Worm (Caenorhabditis elegans): ENCODE results near the gene ZK616.1.

DNA sequence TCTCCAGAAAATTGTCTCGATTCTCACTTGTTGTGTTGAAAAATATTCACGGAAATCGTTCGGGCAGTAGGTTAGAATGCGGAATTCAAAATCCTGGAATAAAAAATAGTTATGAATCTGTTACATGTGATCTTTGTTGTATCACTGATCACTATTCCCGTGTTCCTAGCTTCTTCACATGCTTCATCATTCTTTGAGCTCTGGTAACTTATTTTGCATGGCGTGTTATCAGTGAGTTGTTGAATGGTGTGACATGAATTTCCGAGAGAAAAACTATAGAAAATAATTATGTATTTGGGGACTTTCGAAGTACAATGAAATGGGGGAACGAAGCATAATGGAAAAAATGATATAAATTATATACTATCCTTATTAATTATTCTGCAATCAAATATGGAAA, 7.1 kb upstream of the ZK616.1 start:
- TF ChIP-seq lsy-2 (tag; optimal IDR thresholded peaks at IDR 0.05) (no peak), unc-39 (tag; optimal IDR thresholded peaks at IDR 0.05) (no peak), nhr-237 (tag; optimal IDR thresholded peaks at IDR 0.05) (no peak), unc-62 (GFP tag; optimal IDR thresholded peaks at IDR 0.05) (no peak), nhr-12 (tag; optimal IDR thresholded peaks at IDR 0.05) (no peak), nhr-28 (tag; optimal IDR thresholded peaks at IDR 0.05) (no peak)
